Worm (Caenorhabditis elegans): Measurements from ENCODE around the gene ttr-31.

The ttr-31 gene

ce11 chrX:10991352-10992172, 17.3 kb downstream of the ttr-31 start:
- TF ChIP-seq hlh-1 (tag; optimal IDR thresholded peaks at IDR 0.05) = no peak
- no peak for TF ChIP-seq mls-2 (tag; optimal IDR thresholded peaks at IDR 0.05)
- TF ChIP-seq snpc-4 (tag; optimal IDR thresholded peaks at IDR 0.05) = no peak
- no peak for TF ChIP-seq nhr-76 (tag; optimal IDR thresholded peaks at IDR 0.05)
- no peak for TF ChIP-seq unc-62 (GFP tag; optimal IDR thresholded peaks at IDR 0.05)
- no peak for TF ChIP-seq pha-4 (tag; optimal IDR thresholded peaks at IDR 0.05)
- no peak for TF ChIP-seq nhr-12 (tag; optimal IDR thresholded peaks at IDR 0.05)
- TF ChIP-seq drap-1 (GFP tag; optimal IDR thresholded peaks at IDR 0.05) = no peak
- TF ChIP-seq mep-1 (tag; optimal IDR thresholded peaks at IDR 0.05) = no peak
- TF ChIP-seq elt-1 (tag; optimal IDR thresholded peaks at IDR 0.05; ENCODE audit: borderline replicate concordance, insufficient read depth) = peak; percentile 63
- TF ChIP-seq ceh-83 (GFP tag; optimal IDR thresholded peaks at IDR 0.05) = no peak
- TF ChIP-seq unc-120 (tag; optimal IDR thresholded peaks at IDR 0.05; ENCODE audit: poor library complexity, severe bottlenecking) = no peak
- TF ChIP-seq nhr-2 (tag; optimal IDR thresholded peaks at IDR 0.05) = peak; percentile 92
- no peak for TF ChIP-seq zip-8 (tag; optimal IDR thresholded peaks at IDR 0.05)
- TF ChIP-seq cnd-1 (tag; optimal IDR thresholded peaks at IDR 0.05) = peak; percentile 38
- TF ChIP-seq nhr-237 (tag; optimal IDR thresholded peaks at IDR 0.05) = no peak
- no peak for TF ChIP-seq ham-2 (GFP tag; optimal IDR thresholded peaks at IDR 0.05)
- no peak for TF ChIP-seq tbx-8 (GFP tag; optimal IDR thresholded peaks at IDR 0.05)
- TF ChIP-seq ces-1 (GFP tag; optimal IDR thresholded peaks at IDR 0.05) = no peak
- TF ChIP-seq M03D4.4 (tag; optimal IDR thresholded peaks at IDR 0.05) = no peak

- TF ChIP-seq nhr-76 (tag; optimal IDR thresholded peaks at IDR 0.05) (no peak), mls-2 (tag; optimal IDR thresholded peaks at IDR 0.05) (peak; percentile 63)
Observed at ce11 chrX:10990855-10991176, 18.0 kb downstream of the ttr-31 start.

ce11 chrX:10990159-10990854, 18.5 kb downstream of the ttr-31 start:
- peak; percentile 8 for TF ChIP-seq unc-62 (GFP tag; optimal IDR thresholded peaks at IDR 0.05)
- peak; percentile 3 for TF ChIP-seq elt-1 (tag; optimal IDR thresholded peaks at IDR 0.05; ENCODE audit: borderline replicate concordance, insufficient read depth)
- TF ChIP-seq ham-2 (GFP tag; optimal IDR thresholded peaks at IDR 0.05) = peak; percentile 84
- TF ChIP-seq nhr-2 (tag; optimal IDR thresholded peaks at IDR 0.05) = peak; percentile 96
- peak; percentile 25 for TF ChIP-seq elt-3 (tag; optimal IDR thresholded peaks at IDR 0.05)
- no peak for TF ChIP-seq hlh-1 (tag; optimal IDR thresholded peaks at IDR 0.05)
- TF ChIP-seq nhr-76 (tag; optimal IDR thresholded peaks at IDR 0.05) = no peak
- peak; percentile 23 for TF ChIP-seq ceh-43 (GFP tag; optimal IDR thresholded peaks at IDR 0.05)
- peak; percentile 28 for TF ChIP-seq cnd-1 (tag; optimal IDR thresholded peaks at IDR 0.05)
- TF ChIP-seq nhr-28 (tag; optimal IDR thresholded peaks at IDR 0.05) = no peak
- TF ChIP-seq sptf-1 (tag; optimal IDR thresholded peaks at IDR 0.05) = peak; percentile 61
- peak; percentile 75 for TF ChIP-seq mls-2 (tag; optimal IDR thresholded peaks at IDR 0.05)
- TF ChIP-seq pha-4 (tag; optimal IDR thresholded peaks at IDR 0.05) = peak; percentile 15
- peak; percentile 24 for TF ChIP-seq M03D4.4 (tag; optimal IDR thresholded peaks at IDR 0.05)

ce11 chrX:10989286-10989685, 19.6 kb downstream of the ttr-31 start:
- TF ChIP-seq unc-120 (tag; optimal IDR thresholded peaks at IDR 0.05; ENCODE audit: poor library complexity, severe bottlenecking) (no peak), lin-32 (GFP tag; optimal IDR thresholded peaks at IDR 0.05) (no peak), flh-1 (GFP tag; optimal IDR thresholded peaks at IDR 0.05) (no peak), ztf-11 (tag; optimal IDR thresholded peaks at IDR 0.05) (no peak), snpc-4 (tag; optimal IDR thresholded peaks at IDR 0.05) (no peak), elt-3 (tag; optimal IDR thresholded peaks at IDR 0.05) (no peak), mls-2 (tag; optimal IDR thresholded peaks at IDR 0.05) (no peak), ces-1 (GFP tag; optimal IDR thresholded peaks at IDR 0.05) (no peak), hlh-1 (tag; optimal IDR thresholded peaks at IDR 0.05) (peak; percentile 76), cnd-1 (tag; optimal IDR thresholded peaks at IDR 0.05) (no peak), ceh-83 (GFP tag; optimal IDR thresholded peaks at IDR 0.05) (peak; percentile 16), nhr-2 (tag; optimal IDR thresholded peaks at IDR 0.05) (peak; percentile 81), ham-2 (GFP tag; optimal IDR thresholded peaks at IDR 0.05) (no peak), M03D4.4 (tag; optimal IDR thresholded peaks at IDR 0.05) (no peak), sptf-1 (tag; optimal IDR thresholded peaks at IDR 0.05) (no peak), mab-5 (tag; optimal IDR thresholded peaks at IDR 0.05) (no peak), ceh-43 (GFP tag; optimal IDR thresholded peaks at IDR 0.05) (no peak), zip-8 (tag; optimal IDR thresholded peaks at IDR 0.05) (peak; percentile 78), bed-3 (GFP tag; optimal IDR thresholded peaks at IDR 0.05) (no peak), unc-62 (GFP tag; optimal IDR thresholded peaks at IDR 0.05) (no peak), mep-1 (tag; optimal IDR thresholded peaks at IDR 0.05) (no peak), drap-1 (GFP tag; optimal IDR thresholded peaks at IDR 0.05) (no peak), pha-4 (tag; optimal IDR thresholded peaks at IDR 0.05) (no peak), sem-2 (GFP tag; optimal IDR thresholded peaks at IDR 0.05) (no peak), nhr-237 (tag; optimal IDR thresholded peaks at IDR 0.05) (no peak), nhr-76 (tag; optimal IDR thresholded peaks at IDR 0.05) (no peak), nhr-28 (tag; optimal IDR thresholded peaks at IDR 0.05) (no peak), ceh-39 (tag; optimal IDR thresholded peaks at IDR 0.05) (no peak)

All from whole organism, mixed stage, embryonic.